Fruit fly (Drosophila melanogaster) whole organism, embryonic: ENCODE data around the gene Glut3.

ENCODE experiments used
- Bgb ChIP-seq: fragments of 200-800 bp; sonication (Bioruptor generic); IDR thresholded peaks from 2 replicates; pipeline ENCODE4 v1.3.6; 2022; ENCODE audit warnings: missing biosample characterization, missing genetic modification characterization; ENCODE audit not compliant: partially characterized antibody
- CG10321 ChIP-seq: fragments of 200-800 bp; sonication (Bioruptor generic); IDR thresholded peaks from 2 replicates; pipeline ENCODE4 v1.3.6; 2022; ENCODE audit warnings: missing biosample characterization, missing genetic modification characterization
- CG10654 ChIP-seq: fragments of 200-800 bp; sonication (Bioruptor generic); optimal IDR thresholded peaks from 2 replicates; lab custom pipeline; 2016; ENCODE audit warnings: missing biosample characterization, missing genetic modification characterization
- CG11085 ChIP-seq: fragments of 200-800 bp; sonication (Bioruptor generic); IDR thresholded peaks from 2 replicates; pipeline ENCODE4 v1.3.6; 2022; ENCODE audit warnings: missing biosample characterization, missing genetic modification characterization
- CG14710 ChIP-seq: fragments of 200-800 bp; sonication (Bioruptor generic); optimal IDR thresholded peaks from 3 replicates; lab custom pipeline; 2019; ENCODE audit warnings: missing biosample characterization, mild to moderate bottlenecking, missing genetic modification characterization, moderate library complexity
- CG14860 ChIP-seq: fragments of 200-800 bp; sonication (Bioruptor generic); IDR thresholded peaks from 3 replicates; pipeline ENCODE4 v1.3.6; 2022; ENCODE audit warnings: missing biosample characterization, missing genetic modification characterization; ENCODE audit not compliant: partially characterized antibody
- CG15269 ChIP-seq: fragments of 200-800 bp; sonication (Bioruptor generic); optimal IDR thresholded peaks from 2 replicates; lab custom pipeline; 2018; ENCODE audit warnings: missing biosample characterization, mild to moderate bottlenecking, missing genetic modification characterization, moderate library complexity
- CG17612 ChIP-seq: fragments of 200-800 bp; sonication (Bioruptor generic); IDR thresholded peaks from 2 replicates; pipeline ENCODE4 v1.3.6; 2022; ENCODE audit warnings: missing biosample characterization, missing genetic modification characterization
- CG18262 ChIP-seq: fragments of 200-800 bp; optimal IDR thresholded peaks from 3 replicates; lab custom pipeline; 2019; ENCODE audit warnings: missing biosample characterization, mild to moderate bottlenecking, missing genetic modification characterization, moderate library complexity
- CG1832 ChIP-seq: fragments of 200-800 bp; sonication (Bioruptor generic); optimal IDR thresholded peaks from 2 replicates; lab custom pipeline; 2017; ENCODE audit warnings: missing biosample characterization, mild to moderate bottlenecking, missing genetic modification characterization, inconsistent platforms
- CG18764 ChIP-seq: fragments of 200-800 bp; sonication (Bioruptor generic); optimal IDR thresholded peaks from 3 replicates; lab custom pipeline; 2016; ENCODE audit warnings: missing biosample characterization, missing genetic modification characterization
- CG2129 ChIP-seq: fragments of 200-800 bp; sonication (Bioruptor generic); IDR thresholded peaks from 2 replicates; pipeline ENCODE4 v1.3.6; 2022; ENCODE audit warnings: missing biosample characterization, missing genetic modification characterization; ENCODE audit not compliant: partially characterized antibody
- CG2202 ChIP-seq: fragments of 200-800 bp; sonication (Bioruptor generic); optimal IDR thresholded peaks from 2 replicates; lab custom pipeline; 2018; ENCODE audit warnings: missing biosample characterization, mild to moderate bottlenecking, missing genetic modification characterization
- CG2889 ChIP-seq: fragments of 200-800 bp; sonication (Bioruptor generic); IDR thresholded peaks from 3 replicates; pipeline ENCODE4 v1.3.6; 2022; ENCODE audit warnings: missing biosample characterization, missing genetic modification characterization
- CG4282 ChIP-seq: fragments of 200-800 bp; sonication (Bioruptor generic); optimal IDR thresholded peaks from 2 replicates; lab custom pipeline; 2016; ENCODE audit warnings: missing biosample characterization, missing genetic modification characterization
- CG4617 ChIP-seq: fragments of 200-800 bp; sonication (Bioruptor generic); optimal IDR thresholded peaks from 3 replicates; lab custom pipeline; 2016; ENCODE audit warnings: missing biosample characterization, missing genetic modification characterization, borderline replicate concordance
- CG4730 ChIP-seq: fragments of 200-800 bp; sonication (Bioruptor generic); IDR thresholded peaks from 2 replicates; pipeline ENCODE4 v1.3.6; 2022; ENCODE audit warnings: missing biosample characterization, missing genetic modification characterization
- CG4854 ChIP-seq: fragments of 200-800 bp; sonication (Bioruptor generic); optimal IDR thresholded peaks from 2 replicates; lab custom pipeline; 2016; ENCODE audit warnings: missing biosample characterization, missing genetic modification characterization, inconsistent platforms
- CG5953 ChIP-seq: fragments of 200-800 bp; sonication (Bioruptor generic); IDR thresholded peaks from 2 replicates; pipeline ENCODE4 v1.3.6; 2022; ENCODE audit warnings: missing biosample characterization, missing genetic modification characterization
- CG6175 ChIP-seq: fragments of 200-800 bp; sonication (Bioruptor generic); IDR thresholded peaks from 3 replicates; pipeline ENCODE4 v1.3.6; 2022; ENCODE audit warnings: missing biosample characterization, missing genetic modification characterization
- CG7928 ChIP-seq: fragments of 200-800 bp; sonication (Bioruptor generic); optimal IDR thresholded peaks from 2 replicates; lab custom pipeline; 2017; ENCODE audit warnings: missing biosample characterization, mild to moderate bottlenecking, missing genetic modification characterization
- Deaf1 ChIP-seq: fragments of 200-800 bp; optimal IDR thresholded peaks from 3 replicates; lab custom pipeline; 2019; ENCODE audit warnings: missing biosample characterization, mild to moderate bottlenecking, missing genetic modification characterization, moderate library complexity
- Ets97D ChIP-seq: fragments of 200-800 bp; sonication (Bioruptor generic); optimal IDR thresholded peaks from 3 replicates; lab custom pipeline; 2016; ENCODE audit warnings: missing biosample characterization, missing genetic modification characterization
- HHEX ChIP-seq: fragments of 200-800 bp; sonication (Bioruptor generic); optimal IDR thresholded peaks from 3 replicates; lab custom pipeline; 2017; ENCODE audit warnings: missing biosample characterization, mild to moderate bottlenecking, missing genetic modification characterization, missing genetic modification reagents
- Hr51 ChIP-seq, 2 experiments: fragments of 200-800 bp; sonication (Bioruptor generic); optimal IDR thresholded peaks; 2 replicates in 1 of 2; 3 replicates in 1 of 2; lab custom pipeline; 2016 to 2018; ENCODE audit warnings: missing biosample characterization in 2 of 2, missing genetic modification characterization in 2 of 2, mild to moderate bottlenecking in 1 of 2, moderate library complexity in 1 of 2
- Med ChIP-seq: fragments of 200-800 bp; sonication (Bioruptor generic); peaks from one replicate; lab custom pipeline; 2016; ENCODE audit warnings: missing biosample characterization, missing genetic modification characterization, mild to moderate bottlenecking, inconsistent platforms, moderate library complexity
- Mes4 ChIP-seq: fragments of 200-800 bp; sonication (Bioruptor generic); optimal IDR thresholded peaks from 2 replicates; lab custom pipeline; 2016; ENCODE audit warnings: missing biosample characterization, missing genetic modification characterization
- Nf-YB ChIP-seq: fragments of 200-800 bp; sonication (Bioruptor generic); optimal IDR thresholded peaks from 3 replicates; lab custom pipeline; 2019; ENCODE audit warnings: missing biosample characterization, mild to moderate bottlenecking, missing genetic modification characterization, moderate library complexity
- Optix ChIP-seq: fragments of 200-800 bp; sonication (Bioruptor generic); IDR thresholded peaks from 3 replicates; pipeline ENCODE4 v1.3.6; 2022; ENCODE audit warnings: missing biosample characterization, missing genetic modification characterization
- Rfx ChIP-seq: fragments of 200-800 bp; sonication (Bioruptor generic); IDR thresholded peaks from 2 replicates; pipeline ENCODE4 v1.3.6; 2022; ENCODE audit warnings: missing biosample characterization, missing genetic modification characterization
- Stat92E ChIP-seq, 3 experiments: fragments of >200 bp in 2 of 3; fragments of 200-800 bp in 1 of 3; sonication (Bioruptor generic) in 1 of 3; optimal IDR thresholded peaks; 2 replicates each; lab custom pipeline; 2017 to 2019; ENCODE audit warnings: missing biosample characterization in 3 of 3, missing genetic modification characterization in 3 of 3, mild to moderate bottlenecking in 1 of 3, moderate library complexity in 1 of 3
- Xrp1 ChIP-seq: fragments of 200-800 bp; sonication (Bioruptor generic); IDR thresholded peaks from 2 replicates; pipeline ENCODE4 v1.3.6; 2022; ENCODE audit warnings: missing biosample characterization, missing genetic modification characterization
- ab ChIP-seq: fragments of 200-800 bp; sonication (Bioruptor generic); optimal IDR thresholded peaks from 2 replicates; lab custom pipeline; 2016; ENCODE audit warnings: missing biosample characterization, missing genetic modification characterization
- cas ChIP-seq: fragments of 200-800 bp; sonication (Bioruptor generic); IDR thresholded peaks from 2 replicates; pipeline ENCODE4 v1.3.6; 2022; ENCODE audit warnings: missing biosample characterization, missing genetic modification characterization
- ci ChIP-seq: fragments of 200-800 bp; sonication (Bioruptor generic); IDR thresholded peaks from 3 replicates; pipeline ENCODE4 v1.3.6; 2022; ENCODE audit warnings: missing biosample characterization, missing genetic modification characterization
- da ChIP-seq: fragments of 200-800 bp; sonication (Bioruptor generic); optimal IDR thresholded peaks from 2 replicates; lab custom pipeline; 2016; ENCODE audit warnings: missing biosample characterization, missing genetic modification characterization
- dmrt99B ChIP-seq: fragments of 200-800 bp; sonication (Bioruptor generic); optimal IDR thresholded peaks from 2 replicates; lab custom pipeline; 2018; ENCODE audit warnings: missing biosample characterization, mild to moderate bottlenecking, missing genetic modification characterization, moderate library complexity
- dysf ChIP-seq: fragments of 200-800 bp; sonication (Bioruptor generic); IDR thresholded peaks from 3 replicates; pipeline ENCODE4 v1.3.6; 2022; ENCODE audit warnings: missing biosample characterization, missing genetic modification characterization
- en ChIP-seq: fragments of 200-800 bp; sonication (Bioruptor generic); optimal IDR thresholded peaks from 2 replicates; lab custom pipeline; 2016; ENCODE audit warnings: missing biosample characterization, missing genetic modification characterization
- fd64A ChIP-seq: fragments of 200-800 bp; sonication (Bioruptor generic); optimal IDR thresholded peaks from 3 replicates; lab custom pipeline; 2018; ENCODE audit warnings: missing biosample characterization, mild to moderate bottlenecking, missing genetic modification characterization
- fd96Cb ChIP-seq: fragments of 200-800 bp; sonication (Bioruptor generic); optimal IDR thresholded peaks from 2 replicates; lab custom pipeline; 2018; ENCODE audit warnings: missing biosample characterization, mild to moderate bottlenecking, missing genetic modification characterization, moderate library complexity
- hkb ChIP-seq, 2 experiments: fragments of 200-800 bp in 1 of 2; fragments of >200 bp in 1 of 2; sonication (Bioruptor generic) in 1 of 2; IDR thresholded peaks in 1 of 2; optimal IDR thresholded peaks in 1 of 2; 2 replicates each; pipeline versions ENCODE4 v1.3.6 to Lab custom; 2017 to 2022; ENCODE audit warnings: missing biosample characterization in 1 of 2, missing genetic modification characterization in 1 of 2
- sd ChIP-seq: fragments of 200-800 bp; sonication (Bioruptor generic); optimal IDR thresholded peaks from 3 replicates; lab custom pipeline; 2018; ENCODE audit warnings: missing biosample characterization, mild to moderate bottlenecking, missing genetic modification characterization, moderate library complexity
- sens ChIP-seq: fragments of 200-800 bp; sonication (Bioruptor generic); peaks from one replicate; lab custom pipeline; 2016; ENCODE audit warnings: missing biosample characterization, missing genetic modification characterization
- sens-2 ChIP-seq: fragments of 200-800 bp; sonication (Bioruptor generic); IDR thresholded peaks from 2 replicates; pipeline ENCODE4 v1.3.6; 2022; ENCODE audit warnings: missing biosample characterization, missing genetic modification characterization
- seq ChIP-seq: fragments of 200-800 bp; sonication (Bioruptor generic); IDR thresholded peaks from 2 replicates; pipeline ENCODE4 v1.3.6; 2022; ENCODE audit warnings: missing biosample characterization, missing genetic modification characterization
- sim ChIP-seq: fragments of 200-800 bp; sonication (Bioruptor generic); IDR thresholded peaks from 2 replicates; pipeline ENCODE4 v1.3.6; 2022; ENCODE audit warnings: missing biosample characterization, missing genetic modification characterization
- sima ChIP-seq: fragments of 200-800 bp; sonication (Bioruptor generic); optimal IDR thresholded peaks from 2 replicates; lab custom pipeline; 2016; ENCODE audit warnings: missing biosample characterization, missing genetic modification characterization
- tll ChIP-seq, 2 experiments: fragments of 200-800 bp in 1 of 2; fragments of >200 bp in 1 of 2; sonication (Bioruptor generic) in 1 of 2; optimal IDR thresholded peaks; 2 replicates each; lab custom pipeline; 2017 to 2019; ENCODE audit warnings: missing biosample characterization in 2 of 2, missing genetic modification characterization in 2 of 2, mild to moderate bottlenecking in 1 of 2, moderate library complexity in 1 of 2
- trh ChIP-seq: fragments of 200-800 bp; sonication (Bioruptor generic); optimal IDR thresholded peaks from 2 replicates; lab custom pipeline; 2016; ENCODE audit warnings: missing biosample characterization, missing genetic modification characterization
- zen2 ChIP-seq: fragments of 200-800 bp; sonication (Bioruptor generic); IDR thresholded peaks from 3 replicates; pipeline ENCODE4 v1.3.6; 2022; ENCODE audit warnings: missing biosample characterization, missing genetic modification characterization; ENCODE audit not compliant: partially characterized antibody

The Glut3 gene

dm6 chr3R:16815728-16816127 lies 27.6 kb downstream of the Glut3 start (continued):
- TF ChIP-seq CG10321 (GFP tag; lab: Robert Waterston, UW): peak; percentile 82
- no peak for TF ChIP-seq CG11085 (GFP tag; lab: Robert Waterston, UW)
- no peak for TF ChIP-seq fd64A (GFP tag; lab: Kevin White, UChicago)
- no peak for TF ChIP-seq Bgb (GFP tag; lab: Robert Waterston, UW)
- no peak for TF ChIP-seq CG5953 (GFP tag; lab: Robert Waterston, UW)
- TF ChIP-seq CG10654 (GFP tag; lab: Kevin White, UChicago): no peak
- no peak for TF ChIP-seq ab (GFP tag; lab: Kevin White, UChicago)
- TF ChIP-seq Nf-YB (GFP tag; lab: Kevin White, UChicago): peak; percentile 74
- no peak for TF ChIP-seq CG4282
- peak; percentile 13 for TF ChIP-seq sd (tag; lab: Kevin White, UChicago)
- no peak for TF ChIP-seq CG17612 (GFP tag; lab: Robert Waterston, UW)
- no peak for TF ChIP-seq cas (GFP tag; lab: Robert Waterston, UW)
- no peak for TF ChIP-seq CG14860 (GFP tag; lab: Robert Waterston, UW)
- TF ChIP-seq Stat92E (GFP tag; optimal IDR thresholded peaks at IDR 0.05; lab: Kevin White, UChicago): no peak
- no peak for TF ChIP-seq fd96Cb
- no peak for TF ChIP-seq sim (GFP tag; lab: Robert Waterston, UW)
- no peak for TF ChIP-seq Xrp1 (GFP tag; lab: Robert Waterston, UW)
- TF ChIP-seq CG2889 (GFP tag; lab: Robert Waterston, UW): no peak
- TF ChIP-seq en (GFP tag; lab: Kevin White, UChicago): no peak
- TF ChIP-seq sima (GFP tag; lab: Kevin White, UChicago): no peak
- TF ChIP-seq Deaf1 (tag; lab: Kevin White, UChicago): no peak
- no peak for TF ChIP-seq CG6175 (GFP tag; lab: Robert Waterston, UW)
- TF ChIP-seq Ets97D: no peak
- TF ChIP-seq CG15269 (tag; lab: Kevin White, UChicago): no peak
- TF ChIP-seq CG18262 (tag; lab: Kevin White, UChicago): no peak
- TF ChIP-seq CG2202: no peak
- 0 out of 3 replicates have a peak, but pooled peaks have one; percentile 7 for TF ChIP-seq zen2 (GFP tag; lab: Robert Waterston, UW)
- no peak for TF ChIP-seq dmrt99B (tag; lab: Kevin White, UChicago)
- no peak for TF ChIP-seq CG4854 (GFP tag; lab: Kevin White, UChicago)
- TF ChIP-seq CG18764 (GFP tag; lab: Kevin White, UChicago): no peak
- TF ChIP-seq CG2129 (GFP tag; lab: Robert Waterston, UW): no peak
- no peak for TF ChIP-seq CG4617 (GFP tag; lab: Kevin White, UChicago)
- no peak for TF ChIP-seq sens-2
- no peak for TF ChIP-seq Optix (GFP tag; lab: Robert Waterston, UW)
- TF ChIP-seq trh (GFP tag; lab: Kevin White, UChicago): no peak
- peak in 1 of 2 experiments; percentile 3 for TF ChIP-seq tll (GFP tag; optimal IDR thresholded peaks at IDR 0.05; lab: Kevin White, UChicago)
- no peak for TF ChIP-seq dysf
- no peak for TF ChIP-seq ci
- TF ChIP-seq Mes4: no peak
- TF ChIP-seq CG7928 (GFP tag; lab: Kevin White, UChicago): no peak
- TF ChIP-seq sens (GFP tag; lab: Kevin White, UChicago): no peak
- peak; percentile 88 for TF ChIP-seq seq (GFP tag; lab: Robert Waterston, UW)
- TF ChIP-seq da (GFP tag; lab: Kevin White, UChicago): no peak
- TF ChIP-seq CG1832 (GFP tag; lab: Kevin White, UChicago): peak; percentile 50
- TF ChIP-seq hkb (optimal IDR thresholded peaks at IDR 0.05; lab: Kevin White, UChicago): no peak
- TF ChIP-seq hkb (GFP tag; IDR thresholded peaks at IDR 0.05; lab: Robert Waterston, UW): no peak
- peak; percentile 54 for TF ChIP-seq Med (GFP tag; lab: Kevin White, UChicago)
- no peak for TF ChIP-seq HHEX (GFP tag; lab: Kevin White, UChicago)
- no peak for TF ChIP-seq CG4730
- no peak for TF ChIP-seq CG14710 (tag; lab: Kevin White, UChicago)
- TF ChIP-seq Rfx (GFP tag; lab: Robert Waterston, UW): peak; percentile 21; the same call in 1 of the 2 replicates
- no peak for TF ChIP-seq Hr51 (GFP tag; optimal IDR thresholded peaks at IDR 0.05; lab: Kevin White, UChicago)
